Fruit fly (Drosophila melanogaster) whole organism, adult: ENCODE measurements around the gene CG8765.

ENCODE experiments used
- CG11617 ChIP-seq: fragments of 200-800 bp; sonication (Bioruptor generic); optimal IDR thresholded peaks from 2 replicates; lab custom pipeline; 2017; ENCODE audit warnings: mild to moderate bottlenecking, missing biosample characterization, missing genetic modification reagents, missing genetic modification characterization
- CG12768 ChIP-seq: fragments of 200-800 bp; sonication (Bioruptor generic); optimal IDR thresholded peaks from 2 replicates; lab custom pipeline; 2017; ENCODE audit warnings: missing biosample characterization, missing genetic modification characterization, mild to moderate bottlenecking, moderate library complexity, missing genetic modification reagents
- CG14711 ChIP-seq: fragments of 200-800 bp; sonication (Bioruptor generic); optimal IDR thresholded peaks from 2 replicates; lab custom pipeline; 2018; ENCODE audit warnings: missing biosample characterization, mild to moderate bottlenecking, missing genetic modification characterization, moderate library complexity
- CG33017 ChIP-seq: fragments of 200-800 bp; sonication (Bioruptor generic); optimal IDR thresholded peaks from 2 replicates; lab custom pipeline; 2018; ENCODE audit warnings: missing biosample characterization, mild to moderate bottlenecking, missing genetic modification characterization, moderate library complexity
- CG5204 ChIP-seq: fragments of 200-800 bp; sonication (Bioruptor generic); optimal IDR thresholded peaks from 2 replicates; lab custom pipeline; 2016; ENCODE audit warnings: missing biosample characterization, missing genetic modification characterization
- CG7101 ChIP-seq: fragments of 200-800 bp; sonication (Bioruptor generic); optimal IDR thresholded peaks from 2 replicates; lab custom pipeline; 2018; ENCODE audit warnings: missing biosample characterization, mild to moderate bottlenecking, missing genetic modification characterization, moderate library complexity
- Crg-1 ChIP-seq: fragments of 200-800 bp; sonication (Bioruptor generic); optimal IDR thresholded peaks from 2 replicates; lab custom pipeline; 2016; ENCODE audit warnings: missing biosample characterization, missing genetic modification characterization
- Mnt ChIP-seq: fragments of 200-800 bp; sonication (Bioruptor generic); optimal IDR thresholded peaks from 2 replicates; lab custom pipeline; 2016; ENCODE audit warnings: missing biosample characterization, mild to moderate bottlenecking, missing genetic modification characterization
- cnc ChIP-seq, 2 experiments: fragments of >200 bp; optimal IDR thresholded peaks; 2 replicates each; lab custom pipeline; 2017
- kay ChIP-seq: fragments of 200-800 bp; sonication (Bioruptor generic); peaks from one replicate; lab custom pipeline; 2016; ENCODE audit warnings: missing biosample characterization, missing genetic modification characterization, borderline replicate concordance
- pad ChIP-seq: fragments of 200-800 bp; sonication (Bioruptor generic); optimal IDR thresholded peaks from 3 replicates; lab custom pipeline; 2017; ENCODE audit warnings: missing biosample characterization, missing genetic modification characterization, mild to moderate bottlenecking, moderate library complexity, missing genetic modification reagents
- tj ChIP-seq: fragments of 200-800 bp; sonication (Bioruptor generic); optimal IDR thresholded peaks from 3 replicates; lab custom pipeline; 2017; ENCODE audit warnings: missing biosample characterization, mild to moderate bottlenecking, missing genetic modification characterization, moderate library complexity
- toe ChIP-seq: fragments of 200-800 bp; sonication (Bioruptor generic); optimal IDR thresholded peaks from 2 replicates; lab custom pipeline; 2016; ENCODE audit warnings: missing biosample characterization, missing genetic modification characterization

DNA sequence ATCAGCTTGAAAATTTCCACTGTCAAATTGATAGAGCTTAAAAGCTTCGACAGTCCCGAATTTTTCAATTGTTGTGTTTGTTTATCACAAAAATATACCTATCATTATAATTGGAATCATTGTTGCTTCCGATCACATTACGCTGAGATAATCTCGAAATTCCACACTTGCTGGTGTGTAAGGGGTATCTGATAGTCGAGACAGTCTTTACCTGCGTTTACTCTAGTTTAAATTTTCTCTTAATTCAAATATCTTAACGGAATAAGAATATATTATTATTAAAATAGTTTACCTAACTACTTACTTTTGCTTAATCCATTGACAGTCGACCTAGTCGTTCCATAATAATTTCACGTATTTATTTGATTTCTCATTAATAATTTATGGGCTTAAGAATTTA is 37.0 kb downstream of the CG8765 start:
- TF ChIP-seq CG33017 = no peak
- TF ChIP-seq CG12768 (GFP tag; lab: Kevin White, UChicago) = no peak
- no peak for TF ChIP-seq kay
- TF ChIP-seq CG7101 (tag; lab: Kevin White, UChicago) = no peak
- TF ChIP-seq toe (GFP tag; lab: Kevin White, UChicago) = no peak
- no peak for TF ChIP-seq CG14711 (tag; lab: Kevin White, UChicago)
- TF ChIP-seq pad (GFP tag; lab: Kevin White, UChicago) = no peak
- no peak for TF ChIP-seq cnc (optimal IDR thresholded peaks at IDR 0.05; lab: Kevin White, UChicago)
- no peak for TF ChIP-seq CG5204 (GFP tag; lab: Kevin White, UChicago)
- TF ChIP-seq tj = no peak
- no peak for TF ChIP-seq CG11617 (GFP tag; lab: Kevin White, UChicago)
- no peak for TF ChIP-seq Mnt (GFP tag; lab: Kevin White, UChicago)
- no peak for TF ChIP-seq Crg-1 (GFP tag; lab: Kevin White, UChicago)
